Worm (Caenorhabditis elegans): ENCODE measurements around the gene C08E3.1.

Gene C08E3.1

ce11 chrII:1666025-1666424, 32.4 kb downstream of the C08E3.1 start, which contains the start of gene srlf-29:
TSS of gene srlf-29 (plus strand) at chrII:1666325.
- no peak for TF ChIP-seq nhr-19 (GFP tag; conservative IDR thresholded peaks at IDR 0.05)
- no peak for TF ChIP-seq mdl-1 (tag; optimal IDR thresholded peaks at IDR 0.05)
- TF ChIP-seq vab-15 (tag; optimal IDR thresholded peaks at IDR 0.05), result no peak
- no peak for TF ChIP-seq nhr-84 (tag; optimal IDR thresholded peaks at IDR 0.05)
- no peak for TF ChIP-seq egl-13 (tag; optimal IDR thresholded peaks at IDR 0.05)
- TF ChIP-seq ceh-82 (tag; optimal IDR thresholded peaks at IDR 0.05), result no peak
- no peak for TF ChIP-seq ztf-11 (tag; optimal IDR thresholded peaks at IDR 0.05)
- TF ChIP-seq lin-15B (tag; optimal IDR thresholded peaks at IDR 0.05), result no peak
- no peak for TF ChIP-seq ceh-63 (GFP tag; optimal IDR thresholded peaks at IDR 0.05)
- no peak for TF ChIP-seq egl-27 (tag; optimal IDR thresholded peaks at IDR 0.05)
- no peak for TF ChIP-seq nhr-237 (tag; optimal IDR thresholded peaks at IDR 0.05)
- no peak for TF ChIP-seq hlh-17 (GFP tag; optimal IDR thresholded peaks at IDR 0.05; ENCODE audit: borderline replicate concordance)
- no peak for TF ChIP-seq zag-1 (tag; optimal IDR thresholded peaks at IDR 0.05)
- TF ChIP-seq elt-2 (tag; optimal IDR thresholded peaks at IDR 0.05), result no peak
- no peak for TF ChIP-seq nhr-77 (tag; optimal IDR thresholded peaks at IDR 0.05)
- no peak for TF ChIP-seq mep-1 (tag; optimal IDR thresholded peaks at IDR 0.05)
- TF ChIP-seq ceh-90 (tag; optimal IDR thresholded peaks at IDR 0.05), result no peak
- no peak for TF ChIP-seq tlp-1 (tag; optimal IDR thresholded peaks at IDR 0.05)
- no peak for TF ChIP-seq jun-1 (tag; optimal IDR thresholded peaks at IDR 0.05)
- no peak for TF ChIP-seq sox-4 (tag; optimal IDR thresholded peaks at IDR 0.05)

ce11 chrII:1668913-1669312, 35.3 kb downstream of the C08E3.1 start, which contains the start of gene srw-97:
TSS of gene srw-97 (minus strand) at chrII:1669013.
- no peak for TF ChIP-seq swsn-7 (tag; optimal IDR thresholded peaks at IDR 0.05)
- no peak for TF ChIP-seq blmp-1 (tag; optimal IDR thresholded peaks at IDR 0.05)
- TF ChIP-seq ces-1 (GFP tag; optimal IDR thresholded peaks at IDR 0.05), result no peak
- TF ChIP-seq ets-5 (GFP tag; IDR thresholded peaks at IDR 0.05), result no peak
- TF ChIP-seq fos-1 (tag; optimal IDR thresholded peaks at IDR 0.05), result no peak

ce11 chrII:1670260-1670879, 36.8 kb downstream of the C08E3.1 start, which contains the start of gene nhx-6:
TSS of gene nhx-6 (plus strand) at chrII:1670829.
- TF ChIP-seq sup-37 (GFP tag; optimal IDR thresholded peaks at IDR 0.05) (no peak), alr-1 (tag; optimal IDR thresholded peaks at IDR 0.05; ENCODE audit: borderline replicate concordance) (no peak), lin-39 (tag; optimal IDR thresholded peaks at IDR 0.05) (no peak), elt-2 (tag; optimal IDR thresholded peaks at IDR 0.05) (peak; percentile 77), F16B12.6 (tag; optimal IDR thresholded peaks at IDR 0.05) (no peak), nhr-84 (tag; optimal IDR thresholded peaks at IDR 0.05) (no peak), fos-1 (tag; optimal IDR thresholded peaks at IDR 0.05) (no peak)

- no peak for TF ChIP-seq efl-1 (optimal IDR thresholded peaks at IDR 0.05)
- peak in 1 of 2 experiments; percentile 23 for TF ChIP-seq efl-1 (GFP tag; optimal IDR thresholded peaks at IDR 0.05 in 1 of 2)
- no peak for TF ChIP-seq tbx-2 (tag; optimal IDR thresholded peaks at IDR 0.05)
- TF ChIP-seq nhr-11 (tag; optimal IDR thresholded peaks at IDR 0.05), result no peak
- TF ChIP-seq ets-5 (GFP tag; IDR thresholded peaks at IDR 0.05), result no peak
Observed at ce11 chrII:1670985-1671384, 37.4 kb downstream of the C08E3.1 start.

DNA sequence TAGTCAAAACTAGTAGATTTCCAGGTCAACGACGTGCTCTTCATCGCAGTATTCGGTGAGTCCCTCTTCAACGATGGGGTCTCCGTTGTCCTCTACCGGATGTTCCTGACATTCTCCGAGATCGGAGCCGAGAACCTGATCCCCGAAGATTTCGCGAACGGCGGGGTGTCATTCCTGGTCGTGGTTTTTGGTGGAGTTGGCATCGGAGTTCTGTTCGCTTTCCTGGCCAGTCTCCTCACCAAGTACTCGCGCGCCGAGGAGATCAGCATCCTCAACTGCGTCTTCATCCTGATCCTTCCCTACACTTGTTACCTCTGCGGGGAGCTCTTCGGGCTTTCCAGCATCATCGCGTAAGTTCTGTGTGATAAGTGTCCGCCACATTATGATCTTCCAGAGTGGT, 39.1 kb downstream of the C08E3.1 start:
- no peak for TF ChIP-seq nhr-76 (tag; optimal IDR thresholded peaks at IDR 0.05)
- TF ChIP-seq nhr-84 (tag; optimal IDR thresholded peaks at IDR 0.05), result no peak
- no peak for TF ChIP-seq elt-3 (tag; optimal IDR thresholded peaks at IDR 0.05)
- no peak for TF ChIP-seq xbp-1 (tag; optimal IDR thresholded peaks at IDR 0.05)
- no peak for TF ChIP-seq lin-35 (GFP tag; optimal IDR thresholded peaks at IDR 0.05)
- TF ChIP-seq sup-37 (GFP tag; optimal IDR thresholded peaks at IDR 0.05), result no peak
- TF ChIP-seq grh-1 (GFP tag; IDR thresholded peaks at IDR 0.05), result no peak
- TF ChIP-seq lsy-2 (tag; optimal IDR thresholded peaks at IDR 0.05), result no peak
- TF ChIP-seq nhr-12 (tag; optimal IDR thresholded peaks at IDR 0.05), result no peak
- no peak for TF ChIP-seq pag-3 (tag; optimal IDR thresholded peaks at IDR 0.05; ENCODE audit: borderline replicate concordance, insufficient read depth)
